Worm (Caenorhabditis elegans): ENCODE measurements around the gene T14B4.20.

Gene T14B4.20

ce11 chrII:6681478-6681877 is 35.2 kb upstream of the T14B4.20 start:
- TF ChIP-seq sox-2 (GFP tag; IDR thresholded peaks at IDR 0.05) = no peak
- TF ChIP-seq dmd-4 (tag; optimal IDR thresholded peaks at IDR 0.05; ENCODE audit: borderline replicate concordance) = no peak
- TF ChIP-seq ceh-18 (tag; optimal IDR thresholded peaks at IDR 0.05) = no peak
- TF ChIP-seq pat-9 (tag; optimal IDR thresholded peaks at IDR 0.05) = no peak

- TF ChIP-seq nfya-1 (tag; optimal IDR thresholded peaks at IDR 0.05) (no peak), ceh-18 (tag; optimal IDR thresholded peaks at IDR 0.05) (no peak), sox-4 (tag; optimal IDR thresholded peaks at IDR 0.05) (no peak), ceh-9 (tag; optimal IDR thresholded peaks at IDR 0.05) (no peak), syd-9 (tag; optimal IDR thresholded peaks at IDR 0.05) (no peak), hlh-6 (tag; optimal IDR thresholded peaks at IDR 0.05) (no peak), ceh-45 (GFP tag; IDR thresholded peaks at IDR 0.05) (no peak), gmeb-2 (tag; optimal IDR thresholded peaks at IDR 0.05) (no peak), pha-4 (tag; optimal IDR thresholded peaks at IDR 0.05) (no peak), ets-4 (tag; optimal IDR thresholded peaks at IDR 0.05) (no peak), hlh-15 (tag; optimal IDR thresholded peaks at IDR 0.05) (no peak), ahr-1 (tag; optimal IDR thresholded peaks at IDR 0.05) (no peak), K09A11.1 (tag; optimal IDR thresholded peaks at IDR 0.05; ENCODE audit: insufficient read depth) (no peak), sdc-2 (tag; optimal IDR thresholded peaks at IDR 0.05) (no peak), rnt-1 (tag; optimal IDR thresholded peaks at IDR 0.05) (no peak), ceh-48 (tag; optimal IDR thresholded peaks at IDR 0.05) (no peak), nhr-11 (tag; optimal IDR thresholded peaks at IDR 0.05) (no peak)
Measured at ce11 chrII:6682918-6683317, 33.8 kb upstream of the T14B4.20 start.

DNA sequence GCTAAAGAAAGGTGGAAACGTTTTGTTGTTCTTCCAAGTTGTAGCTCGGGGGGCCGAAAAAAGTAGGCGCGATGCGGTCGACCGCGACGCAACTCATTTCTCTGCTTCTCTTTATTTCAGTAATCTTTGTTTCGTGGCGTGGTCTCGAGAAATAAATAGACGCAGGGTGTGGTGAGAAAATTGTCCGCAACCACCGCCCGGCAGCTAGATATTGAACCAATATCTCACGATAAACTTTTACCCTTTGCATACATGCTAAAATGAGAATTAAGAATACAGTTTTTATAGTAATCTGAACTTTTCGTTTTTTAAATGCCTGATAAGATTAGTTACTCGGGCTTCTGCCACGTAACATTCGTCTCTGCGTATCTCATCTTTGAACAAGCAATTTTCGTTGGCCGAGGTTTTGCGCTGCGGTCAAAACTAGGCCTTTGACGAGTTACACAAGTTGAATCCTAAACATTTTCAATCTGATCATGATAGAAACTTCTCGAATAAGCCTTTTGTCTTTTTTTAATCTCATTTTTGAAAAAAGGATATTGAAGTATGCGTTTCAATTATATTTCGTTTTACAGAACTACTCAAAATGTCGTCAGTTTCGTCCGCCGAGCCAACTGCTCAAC is 32.9 kb upstream of the T14B4.20 start, which contains the start of gene gyf-1:
Gene gyf-1 (plus strand): TSS at position 573 of the 623 bp plus-strand sequence.
- TF ChIP-seq fkh-10 (GFP tag; optimal IDR thresholded peaks at IDR 0.05) = no peak
- no peak for TF ChIP-seq ceh-22 (tag; optimal IDR thresholded peaks at IDR 0.05)
- TF ChIP-seq lin-11 (tag; optimal IDR thresholded peaks at IDR 0.05) = no peak
- TF ChIP-seq sox-4 (tag; optimal IDR thresholded peaks at IDR 0.05) = no peak
- TF ChIP-seq ceh-19 (GFP tag; optimal IDR thresholded peaks at IDR 0.05) = no peak
- no peak for TF ChIP-seq tbx-7 (tag; optimal IDR thresholded peaks at IDR 0.05)
- no peak for TF ChIP-seq unc-86 (tag; optimal IDR thresholded peaks at IDR 0.05)
- TF ChIP-seq ceh-18 (tag; optimal IDR thresholded peaks at IDR 0.05) = peak; percentile 26
- peak; percentile 70 for TF ChIP-seq tbx-2 (tag; optimal IDR thresholded peaks at IDR 0.05)
- TF ChIP-seq ets-4 (tag; optimal IDR thresholded peaks at IDR 0.05) = peak; percentile 36
- TF ChIP-seq C08G9.2 (tag; optimal IDR thresholded peaks at IDR 0.05) = peak; percentile 46
- TF ChIP-seq ttx-3 (tag; optimal IDR thresholded peaks at IDR 0.05) = no peak
- no peak for TF ChIP-seq npax-4 (tag; optimal IDR thresholded peaks at IDR 0.05)
- no peak for TF ChIP-seq ceh-45 (GFP tag; IDR thresholded peaks at IDR 0.05)
- TF ChIP-seq C38D4.7 (GFP tag; optimal IDR thresholded peaks at IDR 0.05) = no peak
- TF ChIP-seq unc-55 (GFP tag; optimal IDR thresholded peaks at IDR 0.05) = peak; percentile 81
- TF ChIP-seq zip-5 (tag; optimal IDR thresholded peaks at IDR 0.05) = no peak
- no peak for TF ChIP-seq gmeb-2 (tag; optimal IDR thresholded peaks at IDR 0.05)
- TF ChIP-seq ceh-34 (tag; optimal IDR thresholded peaks at IDR 0.05) = peak; percentile 40
- TF ChIP-seq ceh-14 (tag; optimal IDR thresholded peaks at IDR 0.05) = no peak
- peak; percentile 76 for TF ChIP-seq ceh-31 (tag; optimal IDR thresholded peaks at IDR 0.05)
- TF ChIP-seq fkh-6 (tag; optimal IDR thresholded peaks at IDR 0.05) = no peak
- TF ChIP-seq syd-9 (tag; optimal IDR thresholded peaks at IDR 0.05) = no peak
- no peak for TF ChIP-seq ama-1 (optimal IDR thresholded peaks at IDR 0.05)
- TF ChIP-seq pha-2 (tag; optimal IDR thresholded peaks at IDR 0.05) = no peak
- no peak for TF ChIP-seq pat-9 (tag; optimal IDR thresholded peaks at IDR 0.05)
- no peak for TF ChIP-seq hlh-6 (tag; optimal IDR thresholded peaks at IDR 0.05)
- peak; percentile 73 for TF ChIP-seq rnt-1 (tag; optimal IDR thresholded peaks at IDR 0.05)
- TF ChIP-seq mec-3 (tag; optimal IDR thresholded peaks at IDR 0.05; ENCODE audit: borderline replicate concordance) = no peak

All from whole organism, late embryonic.